Worm (Caenorhabditis elegans): Measurements from ENCODE around the gene K06A4.2.

DNA sequence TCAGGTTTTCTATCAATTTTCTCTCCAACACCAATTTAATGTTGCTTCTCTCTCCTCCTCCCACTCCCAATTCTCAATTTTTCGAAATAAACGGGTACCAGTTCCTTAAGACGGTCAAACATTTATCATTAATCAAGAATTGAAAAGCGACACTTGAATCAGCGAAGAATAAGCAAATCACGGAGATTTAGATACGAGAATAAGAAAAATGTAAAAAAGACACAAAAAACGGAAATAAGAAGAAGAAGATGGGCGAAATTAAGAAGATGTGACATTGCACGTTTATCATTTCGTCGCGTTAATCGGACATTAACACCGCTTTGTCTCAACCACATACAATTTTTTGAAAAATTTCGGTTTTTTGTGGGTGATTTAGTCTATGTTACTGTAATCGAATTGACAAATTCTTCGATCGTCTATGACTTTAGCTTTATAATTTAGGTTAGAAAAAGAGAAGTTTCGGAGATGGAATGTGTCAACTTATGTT is 20.5 kb downstream of the K06A4.2 start, which contains the start of gene haao-1:
- TF ChIP-seq dao-5 (tag; optimal IDR thresholded peaks at IDR 0.05) (no peak), him-1 (tag; optimal IDR thresholded peaks at IDR 0.05) (no peak), W03F9.2 (tag; optimal IDR thresholded peaks at IDR 0.05) (no peak)
